Fruit fly (Drosophila melanogaster): ENCODE measurements around the gene CG10581.

CG10581 gene

dm6 chr3L:21054188-21054893 is 20.3 kb upstream of the CG10581 start:
- no peak for TF ChIP-seq svp (GFP tag)
- peak; percentile 91 for TF ChIP-seq Blimp-1 (GFP tag; optimal IDR thresholded peaks at IDR 0.05)
- peak; percentile 61 for TF ChIP-seq Eip78C (GFP tag)
- TF ChIP-seq Hr39 (GFP tag; optimal IDR thresholded peaks at IDR 0.05), result no peak

dm6 chr3L:21053763-21054162 is 19.8 kb upstream of the CG10581 start:
- peak; percentile 8 for TF ChIP-seq cyc (GFP tag; optimal IDR thresholded peaks at IDR 0.05)
- peak; percentile 25 for TF ChIP-seq CG31627 (GFP tag; optimal IDR thresholded peaks at IDR 0.05)
- peak; percentile 25 for TF ChIP-seq Smox (GFP tag; optimal IDR thresholded peaks at IDR 0.05)
- peak; percentile 41; the same call in 1 of the 3 replicates for TF ChIP-seq CG6163 (GFP tag; IDR thresholded peaks at IDR 0.05)
- peak; percentile 5 for TF ChIP-seq Sox102F (GFP tag; optimal IDR thresholded peaks at IDR 0.05)
- TF ChIP-seq lz (GFP tag; optimal IDR thresholded peaks at IDR 0.05), result peak; percentile 31
- no peak for TF ChIP-seq CG34406 (GFP tag; optimal IDR thresholded peaks at IDR 0.05)
- peak; percentile 72 for TF ChIP-seq CG32006 (GFP tag; optimal IDR thresholded peaks at IDR 0.05)
- peak in 1 of 2 experiments; percentile 26 for TF ChIP-seq salr (GFP tag; optimal IDR thresholded peaks at IDR 0.05)
- peak; percentile 36 for TF ChIP-seq Hr39 (GFP tag; optimal IDR thresholded peaks at IDR 0.05)
- TF ChIP-seq spab (GFP tag; optimal IDR thresholded peaks at IDR 0.05), result no peak
- peak; percentile 21 for TF ChIP-seq acj6 (GFP tag; optimal IDR thresholded peaks at IDR 0.05)
- peak; percentile 33 for TF ChIP-seq topi (GFP tag; optimal IDR thresholded peaks at IDR 0.05)
- TF ChIP-seq CG15336 (GFP tag; IDR thresholded peaks at IDR 0.05), result peak; percentile 76
- TF ChIP-seq svp (GFP tag), result peak; percentile 72
- TF ChIP-seq dac (GFP tag; optimal IDR thresholded peaks at IDR 0.05), result no peak
- TF ChIP-seq Hr4 (GFP tag; optimal IDR thresholded peaks at IDR 0.05), result peak; percentile 67
- TF ChIP-seq CG9139 (GFP tag; optimal IDR thresholded peaks at IDR 0.05), result no peak
- no peak for TF ChIP-seq Sox14 (GFP tag; optimal IDR thresholded peaks at IDR 0.05)
- TF ChIP-seq CG11762 (GFP tag; optimal IDR thresholded peaks at IDR 0.05; ENCODE audit: insufficient read depth), result peak; percentile 12
- TF ChIP-seq net (GFP tag; optimal IDR thresholded peaks at IDR 0.05), result peak; percentile 44
- TF ChIP-seq CG10669 (GFP tag; optimal IDR thresholded peaks at IDR 0.05), result no peak
- TF ChIP-seq OdsH (GFP tag; optimal IDR thresholded peaks at IDR 0.05), result peak; percentile 43
- peak; percentile 35 for TF ChIP-seq CG4318 (GFP tag; optimal IDR thresholded peaks at IDR 0.05)
- TF ChIP-seq Lpt (GFP tag; optimal IDR thresholded peaks at IDR 0.05), result peak; percentile 6
- peak; percentile 62 for TF ChIP-seq Eip78C (GFP tag)
- TF ChIP-seq Ets96B (tag; optimal IDR thresholded peaks at IDR 0.05), result peak; percentile 1
- TF ChIP-seq CG6808 (GFP tag; optimal IDR thresholded peaks at IDR 0.05), result no peak
- TF ChIP-seq CG6854 (GFP tag; optimal IDR thresholded peaks at IDR 0.05), result no peak
- TF ChIP-seq esn (GFP tag; optimal IDR thresholded peaks at IDR 0.05), result peak; percentile 49
- TF ChIP-seq Gug (GFP tag; IDR thresholded peaks at IDR 0.05), result no peak
- TF ChIP-seq Ets21C (GFP tag; optimal IDR thresholded peaks at IDR 0.05), result no peak
- TF ChIP-seq CG6276 (GFP tag; optimal IDR thresholded peaks at IDR 0.05), result peak; percentile 29
- TF ChIP-seq achi (GFP tag; optimal IDR thresholded peaks at IDR 0.05), result peak; percentile 43
- TF ChIP-seq CG8632 (GFP tag; optimal IDR thresholded peaks at IDR 0.05), result peak; percentile 3
- TF ChIP-seq Eip93F (GFP tag; optimal IDR thresholded peaks at IDR 0.05), result no peak
- peak; percentile 66 for TF ChIP-seq CG8119 (GFP tag; IDR thresholded peaks at IDR 0.05)
- TF ChIP-seq CG3919 (GFP tag; optimal IDR thresholded peaks at IDR 0.05), result no peak
- TF ChIP-seq Met (GFP tag; optimal IDR thresholded peaks at IDR 0.05), result peak; percentile 61
- TF ChIP-seq pdm3 (GFP tag; optimal IDR thresholded peaks at IDR 0.05), result peak; percentile 53
- peak; percentile 55 for TF ChIP-seq eg (GFP tag; IDR thresholded peaks at IDR 0.05)
